Fruit fly (Drosophila melanogaster) ovary, adult (tissue): ENCODE data around the gene LUBEL.

Source experiments
- CG17801 ChIP-seq: fragments of 200-800 bp; optimal IDR thresholded peaks from 2 replicates; lab custom pipeline; 2019; ENCODE audit warnings: missing biosample characterization, mild to moderate bottlenecking, missing genetic modification characterization, moderate library complexity; ENCODE audit not compliant: partially characterized antibody

LUBEL gene

DNA sequence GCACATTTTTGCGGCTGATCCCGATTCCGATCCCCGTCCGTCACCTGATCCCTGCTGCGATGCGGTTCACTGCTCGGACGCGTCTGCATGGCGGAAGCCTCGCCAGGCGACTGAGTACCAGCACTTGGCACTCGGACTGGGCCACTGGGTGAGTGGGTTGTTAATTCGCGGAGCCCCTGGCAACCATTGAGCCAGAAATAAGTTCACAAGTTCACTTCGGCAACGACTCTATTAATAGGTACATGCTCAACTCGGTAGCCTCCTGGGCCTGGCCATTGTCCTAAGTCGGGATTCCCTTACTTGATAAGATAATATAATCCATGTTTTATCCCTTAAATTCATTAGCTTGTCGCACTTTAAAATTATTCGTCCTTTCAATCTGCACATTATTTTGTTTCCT is 32.5 kb downstream of the LUBEL start, which contains the start of gene TTLL3A:
TTLL3A (minus strand) TSS at position 101 of the 400 bp plus-strand sequence.
- no peak for TF ChIP-seq CG17801 (GFP tag; lab: Kevin White, UChicago)

DNA sequence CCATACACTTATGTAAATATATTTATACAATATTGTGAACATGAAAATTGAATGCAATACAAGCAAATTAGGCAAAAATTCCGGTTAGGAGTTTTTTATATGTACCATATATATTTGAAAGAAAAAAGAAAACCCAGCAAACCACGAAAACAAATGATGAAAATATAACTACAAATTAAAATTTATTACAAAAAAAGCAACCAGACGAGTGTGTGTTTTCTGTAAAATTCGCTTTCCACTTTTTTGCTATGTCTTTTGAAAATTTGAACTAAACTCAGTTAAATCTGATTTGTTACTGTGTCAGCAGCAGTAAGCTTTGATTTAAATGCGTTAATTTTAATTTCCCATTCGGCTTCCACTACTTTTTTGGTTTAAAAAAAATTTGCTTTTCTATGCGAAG is 40.0 kb downstream of the LUBEL start, which contains the start of gene TTLL3B:
TTLL3B (plus strand) TSS at position 301 of the 400 bp plus-strand sequence.
- no peak for TF ChIP-seq CG17801 (GFP tag; lab: Kevin White, UChicago)

DNA sequence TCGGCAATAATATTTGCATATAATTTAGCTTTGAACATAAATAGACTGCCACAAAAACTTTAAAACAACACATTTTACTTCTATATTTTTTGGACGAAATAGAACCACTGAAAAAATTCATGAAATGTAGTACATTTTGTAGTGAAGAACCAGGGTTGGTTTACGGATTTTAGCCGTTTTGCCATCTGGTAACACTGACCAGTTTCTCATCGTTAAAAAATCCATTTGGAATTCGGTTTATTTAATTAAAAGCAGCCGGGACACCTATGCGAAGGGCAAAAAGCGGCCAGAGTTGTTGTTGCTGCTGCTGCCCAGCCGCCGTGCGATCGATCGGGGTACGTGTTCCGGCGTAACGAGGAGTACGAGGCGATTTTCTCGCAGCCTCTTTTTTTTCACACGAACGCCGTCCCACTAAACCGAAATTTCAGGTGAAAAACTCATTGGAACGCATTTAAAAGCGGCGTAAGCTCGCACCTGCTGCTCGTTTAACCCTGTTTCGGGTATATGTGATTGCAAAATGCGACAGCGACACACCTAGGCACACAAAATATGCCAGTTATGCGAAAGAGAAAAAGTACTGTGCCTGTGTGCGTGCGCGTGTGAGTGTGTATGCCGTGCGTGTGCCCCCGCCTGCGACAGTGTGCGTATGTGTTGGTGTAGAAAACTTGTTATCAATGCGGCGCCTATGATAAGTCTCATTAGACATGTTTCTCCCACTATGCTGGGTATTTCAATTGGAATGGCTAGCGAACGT is 48.6 kb downstream of the LUBEL start, which contains the start of gene Liprin-alpha:
Liprin-alpha (plus strand) TSS at position 154 of the 754 bp plus-strand sequence.
- TF ChIP-seq CG17801 (GFP tag; lab: Kevin White, UChicago): no peak

dm6 chr2L:6722822-6723749 is 49.5 kb downstream of the LUBEL start, which contains the start of gene homer:
TSS of gene homer (minus strand) at chr2L:6723359.
- TF ChIP-seq CG17801 (GFP tag; lab: Kevin White, UChicago): no peak

dm6 chr2L:6721710-6722109 is 50.8 kb downstream of the LUBEL start:
- TF ChIP-seq CG17801 (GFP tag; lab: Kevin White, UChicago): no peak

DNA sequence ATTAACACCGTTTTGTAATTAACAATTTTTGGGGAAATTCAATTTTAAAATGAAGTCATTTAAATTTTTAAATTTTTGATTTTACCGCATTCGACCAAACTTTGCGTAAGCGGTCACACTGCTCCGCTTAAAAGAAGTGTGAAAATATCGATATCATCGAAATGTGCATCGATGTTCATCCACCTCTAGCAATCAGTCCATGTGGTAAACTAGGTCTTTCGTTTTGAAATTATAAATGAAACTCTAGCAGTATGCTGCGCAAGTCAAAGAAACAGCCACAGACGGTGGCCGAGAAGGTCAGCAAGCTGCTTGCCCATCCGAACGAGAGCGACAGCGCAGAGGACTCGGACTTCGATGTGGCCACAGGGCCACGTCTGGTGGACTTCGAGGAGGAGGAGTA is 55.1 kb downstream of the LUBEL start, which contains the start of gene Aatf:
Aatf (plus strand) TSS at position 166 of the 400 bp plus-strand sequence.
- peak; percentile 44 for TF ChIP-seq CG17801 (GFP tag; lab: Kevin White, UChicago)

DNA sequence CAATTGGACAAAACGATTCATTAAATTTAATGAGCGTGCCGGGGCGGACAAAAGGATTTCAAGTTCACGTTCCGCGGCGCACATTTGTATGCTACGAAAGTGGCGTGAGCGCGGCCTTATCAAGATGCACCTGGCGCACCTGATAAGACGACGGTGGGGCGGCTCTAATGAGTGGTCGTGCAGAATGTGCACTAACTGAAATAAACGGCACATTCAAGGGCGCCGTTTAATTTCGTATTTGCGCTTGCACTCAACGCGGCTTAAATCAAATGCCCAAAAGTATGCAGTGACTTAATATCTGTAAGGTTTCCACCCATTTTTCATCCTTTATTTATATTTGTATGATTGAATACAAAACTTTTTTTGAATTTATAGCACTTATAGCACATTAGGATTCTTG is 55.6 kb downstream of the LUBEL start:
- no peak for TF ChIP-seq CG17801 (GFP tag; lab: Kevin White, UChicago)

dm6 chr2L:6716182-6716770 is 56.3 kb downstream of the LUBEL start, which contains the start of gene AkhR:
TSS of gene AkhR (minus strand) at chr2L:6716186.
- TF ChIP-seq CG17801 (GFP tag; lab: Kevin White, UChicago): no peak
